Worm (Caenorhabditis elegans): ENCODE measurements around the gene toh-1.
A peak's percentile ranks its signal among the peaks of the same experiment; 100 is the strongest.

Gene toh-1

ce11 chrIII:3804422-3804821 is 4.4 kb downstream of the toh-1 start, which contains the start of gene xbx-5:
Gene xbx-5 (minus strand): TSS chrIII:3804477.
- no peak for TF ChIP-seq ztf-29 (GFP tag; IDR thresholded peaks at IDR 0.05)
- TF ChIP-seq ztf-23 (GFP tag; IDR thresholded peaks at IDR 0.05), result no peak
- TF ChIP-seq T22C8.4 (GFP tag; IDR thresholded peaks at IDR 0.05), result no peak
- TF ChIP-seq ref-1 (GFP tag; conservative IDR thresholded peaks at IDR 0.05), result no peak
- no peak for TF ChIP-seq klf-2 (GFP tag; conservative IDR thresholded peaks at IDR 0.05)
- no peak for TF ChIP-seq tab-1 (GFP tag; IDR thresholded peaks at IDR 0.05)
- TF ChIP-seq cog-1 (tag; optimal IDR thresholded peaks at IDR 0.05), result no peak
- no peak for TF ChIP-seq med-1 (GFP tag; optimal IDR thresholded peaks at IDR 0.05; ENCODE audit: insufficient read depth)
- no peak for TF ChIP-seq flt-1 (GFP tag; IDR thresholded peaks at IDR 0.05)

ce11 chrIII:3803113-3803512 is 5.7 kb downstream of the toh-1 start:
- no peak for TF ChIP-seq T22C8.4 (GFP tag; IDR thresholded peaks at IDR 0.05)

- peak; percentile 80; the same call in 1 of the 2 replicates for TF ChIP-seq ztf-29 (GFP tag; IDR thresholded peaks at IDR 0.05)
- TF ChIP-seq cog-1 (tag; optimal IDR thresholded peaks at IDR 0.05), result peak; percentile 97
- TF ChIP-seq T22C8.4 (GFP tag; IDR thresholded peaks at IDR 0.05), result peak; percentile 89
- TF ChIP-seq ztf-23 (GFP tag; IDR thresholded peaks at IDR 0.05), result no peak
- peak; percentile 55; the same call in 1 of the 2 replicates for TF ChIP-seq flt-1 (GFP tag; IDR thresholded peaks at IDR 0.05)
Observed at ce11 chrIII:3801379-3801894, 7.4 kb downstream of the toh-1 start.

- TF ChIP-seq ref-1 (GFP tag; conservative IDR thresholded peaks at IDR 0.05) (no peak), klf-2 (GFP tag; conservative IDR thresholded peaks at IDR 0.05) (no peak), flt-1 (GFP tag; IDR thresholded peaks at IDR 0.05) (no peak), ztf-23 (GFP tag; IDR thresholded peaks at IDR 0.05) (no peak), tab-1 (GFP tag; IDR thresholded peaks at IDR 0.05) (no peak), ztf-29 (GFP tag; IDR thresholded peaks at IDR 0.05) (no peak), cog-1 (tag; optimal IDR thresholded peaks at IDR 0.05) (no peak), T22C8.4 (GFP tag; IDR thresholded peaks at IDR 0.05) (no peak), med-1 (GFP tag; optimal IDR thresholded peaks at IDR 0.05; ENCODE audit: insufficient read depth) (no peak)
Observed at ce11 chrIII:3800934-3801252, 7.9 kb downstream of the toh-1 start.

- TF ChIP-seq ztf-29 (GFP tag; IDR thresholded peaks at IDR 0.05), result no peak
- TF ChIP-seq T22C8.4 (GFP tag; IDR thresholded peaks at IDR 0.05), result no peak
- TF ChIP-seq klf-2 (GFP tag; conservative IDR thresholded peaks at IDR 0.05), result no peak
- TF ChIP-seq tab-1 (GFP tag; IDR thresholded peaks at IDR 0.05), result no peak
Observed at ce11 chrIII:3800240-3800933, 8.4 kb downstream of the toh-1 start, which contains the start of gene mtm-3. Gene mtm-3 (minus strand): TSS chrIII:3800467.

ce11 chrIII:3799213-3799612 is 9.6 kb downstream of the toh-1 start:
- 0 out of 2 replicates have a peak, but pooled peaks have one; percentile 34 for TF ChIP-seq ztf-23 (GFP tag; IDR thresholded peaks at IDR 0.05)
- no peak for TF ChIP-seq cog-1 (tag; optimal IDR thresholded peaks at IDR 0.05)

- TF ChIP-seq ztf-23 (GFP tag; IDR thresholded peaks at IDR 0.05) (no peak), klf-2 (GFP tag; conservative IDR thresholded peaks at IDR 0.05) (no peak), ztf-29 (GFP tag; IDR thresholded peaks at IDR 0.05) (no peak), flt-1 (GFP tag; IDR thresholded peaks at IDR 0.05) (no peak), ref-1 (GFP tag; conservative IDR thresholded peaks at IDR 0.05) (no peak), cog-1 (tag; optimal IDR thresholded peaks at IDR 0.05) (no peak), T22C8.4 (GFP tag; IDR thresholded peaks at IDR 0.05) (no peak), med-1 (GFP tag; optimal IDR thresholded peaks at IDR 0.05; ENCODE audit: insufficient read depth) (no peak), tab-1 (GFP tag; IDR thresholded peaks at IDR 0.05) (no peak)
Observed at ce11 chrIII:3798416-3798815, 10.4 kb downstream of the toh-1 start.

- TF ChIP-seq klf-2 (GFP tag; conservative IDR thresholded peaks at IDR 0.05) (no peak), tab-1 (GFP tag; IDR thresholded peaks at IDR 0.05) (no peak), ref-1 (GFP tag; conservative IDR thresholded peaks at IDR 0.05) (no peak), cog-1 (tag; optimal IDR thresholded peaks at IDR 0.05) (no peak), T22C8.4 (GFP tag; IDR thresholded peaks at IDR 0.05) (0 out of 2 replicates have a peak, but pooled peaks have one; percentile 8), flt-1 (GFP tag; IDR thresholded peaks at IDR 0.05) (no peak), ztf-23 (GFP tag; IDR thresholded peaks at IDR 0.05) (no peak)
Observed at ce11 chrIII:3797180-3798026, 11.4 kb downstream of the toh-1 start.

- TF ChIP-seq klf-2 (GFP tag; conservative IDR thresholded peaks at IDR 0.05), result no peak
- no peak for TF ChIP-seq T22C8.4 (GFP tag; IDR thresholded peaks at IDR 0.05)
- no peak for TF ChIP-seq ztf-29 (GFP tag; IDR thresholded peaks at IDR 0.05)
Observed at ce11 chrIII:3795933-3796332, 12.9 kb downstream of the toh-1 start.

- no peak for TF ChIP-seq T22C8.4 (GFP tag; IDR thresholded peaks at IDR 0.05)
- no peak for TF ChIP-seq ztf-23 (GFP tag; IDR thresholded peaks at IDR 0.05)
- no peak for TF ChIP-seq med-1 (GFP tag; optimal IDR thresholded peaks at IDR 0.05; ENCODE audit: insufficient read depth)
- no peak for TF ChIP-seq tab-1 (GFP tag; IDR thresholded peaks at IDR 0.05)
- no peak for TF ChIP-seq ztf-29 (GFP tag; IDR thresholded peaks at IDR 0.05)
- TF ChIP-seq ref-1 (GFP tag; conservative IDR thresholded peaks at IDR 0.05), result no peak
- TF ChIP-seq cog-1 (tag; optimal IDR thresholded peaks at IDR 0.05), result no peak
- TF ChIP-seq klf-2 (GFP tag; conservative IDR thresholded peaks at IDR 0.05), result no peak
- no peak for TF ChIP-seq flt-1 (GFP tag; IDR thresholded peaks at IDR 0.05)
Observed at ce11 chrIII:3790855-3791254, 18.0 kb downstream of the toh-1 start.
